Worm (Caenorhabditis elegans) whole organism, L4 larva: ENCODE results near the gene C04E12.5.

Experiments
- arid-1 ChIP-seq: fragments of 200-800 bp; sonication (Bioruptor generic); conservative IDR thresholded peaks from 2 replicates; pipeline ENCODE4 v1.3.6; 2022; ENCODE audit warnings: missing genetic modification reagents, missing genetic modification characterization, missing compliant biosample characterization
- ceh-82 ChIP-seq: sonication (generic microtip); optimal IDR thresholded peaks from 2 replicates; lab custom pipeline; 2017; ENCODE audit warnings: missing biosample characterization, missing genetic modification characterization
- egl-43 ChIP-seq: fragments of 200-800 bp; sonication (Bioruptor generic); IDR thresholded peaks from 2 replicates; pipeline ENCODE4 v1.3.6; 2022; ENCODE audit warnings: missing genetic modification reagents, missing genetic modification characterization, missing compliant biosample characterization
- jun-1 ChIP-seq: fragments of 150-350 bp; optimal IDR thresholded peaks from 2 replicates; lab custom pipeline; 2014; ENCODE audit warnings: missing biosample characterization, missing genetic modification reagents, missing genetic modification characterization
- lin-13 ChIP-seq: fragments of 150-350 bp; optimal IDR thresholded peaks from 2 replicates; lab custom pipeline; 2014; ENCODE audit warnings: missing biosample characterization, missing genetic modification reagents, missing genetic modification characterization
- madf-9 ChIP-seq: fragments of 200-800 bp; sonication (Bioruptor generic); conservative IDR thresholded peaks from 2 replicates; pipeline ENCODE4 v1.3.6; 2022; ENCODE audit warnings: missing genetic modification reagents, missing genetic modification characterization, missing compliant biosample characterization
- nhr-11 ChIP-seq: fragments of 150-350 bp; optimal IDR thresholded peaks from 2 replicates; lab custom pipeline; 2014; ENCODE audit warnings: missing biosample characterization, missing genetic modification characterization
- nhr-237 ChIP-seq: sonication (generic microtip); optimal IDR thresholded peaks from 2 replicates; lab custom pipeline; 2017; ENCODE audit warnings: missing biosample characterization, missing genetic modification characterization
- nhr-76 ChIP-seq: fragments of 150-350 bp; optimal IDR thresholded peaks from 2 replicates; lab custom pipeline; 2014; ENCODE audit warnings: missing biosample characterization, missing genetic modification characterization
- nhr-77 ChIP-seq: fragments of 150-350 bp; optimal IDR thresholded peaks from 2 replicates; lab custom pipeline; 2014; ENCODE audit warnings: missing biosample characterization, missing genetic modification characterization

- TF ChIP-seq madf-9 (GFP tag; lab: Robert Waterston, UW) (no peak), lin-13 (no peak), nhr-11 (tag; lab: Kevin White, UChicago) (no peak), nhr-76 (no peak), arid-1 (GFP tag; lab: Robert Waterston, UW) (no peak), nhr-237 (tag; lab: Kevin White, UChicago) (no peak), ceh-82 (tag; lab: Kevin White, UChicago) (no peak), nhr-77 (no peak), jun-1 (tag; lab: Kevin White, UChicago) (no peak), egl-43 (no peak)
Measured at ce11 chrV:3320432-3320831, 37.9 kb upstream of the C04E12.5 start, which contains the start of gene C17B7.14.
